Worm (Caenorhabditis elegans): ENCODE measurements around the gene D1086.1.

ce11 chrV:14063980-14064379 lies 34.7 kb upstream of the D1086.1 start:
- TF ChIP-seq unc-130 (GFP tag; optimal IDR thresholded peaks at IDR 0.05) (no peak), sptf-2 (GFP tag; optimal IDR thresholded peaks at IDR 0.05) (no peak), efl-1 (GFP tag; optimal IDR thresholded peaks at IDR 0.05) (no peak), repo-1 (tag; optimal IDR thresholded peaks at IDR 0.05) (no peak), F57A8.1 (GFP tag; optimal IDR thresholded peaks at IDR 0.05) (no peak), snpc-4 (GFP tag; optimal IDR thresholded peaks at IDR 0.05) (no peak), snpc-4 (tag; optimal IDR thresholded peaks at IDR 0.05) (no peak), nfya-1 (tag; optimal IDR thresholded peaks at IDR 0.05; ENCODE audit: borderline replicate concordance, insufficient read depth) (no peak), F23B12.7 (tag; optimal IDR thresholded peaks at IDR 0.05; ENCODE audit: insufficient read depth) (no peak), him-1 (tag; optimal IDR thresholded peaks at IDR 0.05) (no peak), ceh-40 (GFP tag; IDR thresholded peaks at IDR 0.05) (no peak), ets-4 (GFP tag; optimal IDR thresholded peaks at IDR 0.05) (no peak), mes-4 (tag; optimal IDR thresholded peaks at IDR 0.05) (no peak), mel-28 (tag; optimal IDR thresholded peaks at IDR 0.05; ENCODE audit: borderline replicate concordance) (no peak), rpc-1 (optimal IDR thresholded peaks at IDR 0.05) (no peak), rpc-1 (tag; optimal IDR thresholded peaks at IDR 0.05) (no peak)

Data from whole organism, young adult.